Fruit fly (Drosophila melanogaster) Kc167 (cell line): ENCODE results near the gene CG32187.

Experiments used
- Myc ChIP-seq: fragments of >200 bp; optimal IDR thresholded peaks from 2 replicates; lab custom pipeline; 2017; ENCODE audit warnings: missing external identifiers
- h ChIP-seq: fragments of >200 bp; optimal IDR thresholded peaks from 3 replicates; lab custom pipeline; 2018; ENCODE audit warnings: missing external identifiers
- insv ChIP-seq: fragments of >200 bp; optimal IDR thresholded peaks from 3 replicates; lab custom pipeline; 2018; ENCODE audit warnings: missing external identifiers
- psq ChIP-seq: fragments of >200 bp; optimal IDR thresholded peaks from 2 replicates; lab custom pipeline; 2017; ENCODE audit warnings: missing external identifiers
- ttk ChIP-seq: sonication (Bioruptor generic); optimal IDR thresholded peaks from 2 replicates; lab custom pipeline; 2017; ENCODE audit warnings: missing external identifiers

- TF ChIP-seq psq (no peak), h (no peak), ttk (lab: Kevin White, UChicago) (no peak), Myc (lab: Kevin White, UChicago) (no peak), insv (lab: Kevin White, UChicago) (no peak)
Measured at dm6 chr3L:17757156-17758083, 48.7 kb downstream of the CG32187 start.
